Fruit fly (Drosophila melanogaster) Kc167 (cell line): ENCODE data around the gene robo3.

Source experiments
- Myc ChIP-seq: fragments of >200 bp; optimal IDR thresholded peaks from 2 replicates; lab custom pipeline; 2017; ENCODE audit warnings: missing external identifiers
- Sin3A ChIP-seq: fragments of >200 bp; optimal IDR thresholded peaks from 2 replicates; lab custom pipeline; 2018; ENCODE audit warnings: missing external identifiers
- h ChIP-seq: fragments of >200 bp; optimal IDR thresholded peaks from 3 replicates; lab custom pipeline; 2018; ENCODE audit warnings: missing external identifiers
- insv ChIP-seq: fragments of >200 bp; optimal IDR thresholded peaks from 3 replicates; lab custom pipeline; 2018; ENCODE audit warnings: missing external identifiers
- psq ChIP-seq: fragments of >200 bp; optimal IDR thresholded peaks from 2 replicates; lab custom pipeline; 2017; ENCODE audit warnings: missing external identifiers
- ttk ChIP-seq: sonication (Bioruptor generic); optimal IDR thresholded peaks from 2 replicates; lab custom pipeline; 2017; ENCODE audit warnings: missing external identifiers

DNA sequence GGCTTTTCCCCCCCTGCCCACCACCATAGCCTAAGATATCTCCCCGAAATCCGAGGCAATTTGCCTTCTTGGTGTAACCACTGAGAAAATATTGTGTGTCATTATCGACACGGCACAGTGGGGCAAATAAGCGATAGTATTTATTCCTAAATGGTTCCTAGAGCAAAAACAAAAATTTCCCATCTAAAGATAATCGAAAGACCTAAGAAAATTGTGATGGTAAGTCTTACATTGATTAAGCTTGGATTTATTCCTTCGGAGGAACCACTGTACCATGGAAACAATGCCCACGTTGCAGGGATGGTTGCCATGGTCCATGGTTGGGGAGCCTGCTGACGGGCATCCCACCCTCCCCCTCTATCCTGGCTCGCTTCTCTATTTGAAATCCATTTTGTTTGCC is 60.2 kb downstream of the robo3 start:
- TF ChIP-seq psq (no peak), ttk (lab: Kevin White, UChicago) (no peak), insv (lab: Kevin White, UChicago) (no peak), Sin3A (no peak), Myc (lab: Kevin White, UChicago) (no peak), h (lab: Kevin White, UChicago) (no peak)
